Worm (Caenorhabditis elegans): ENCODE measurements around the gene F22H10.3.
A peak's percentile ranks its signal among the peaks of the same experiment; 100 is the strongest.

F22H10.3 gene

ce11 chrX:16681910-16682493 lies 4.5 kb upstream of the F22H10.3 start (continued):
- no peak for TF ChIP-seq hlh-6 (tag; optimal IDR thresholded peaks at IDR 0.05)
- TF ChIP-seq ets-4 (tag; optimal IDR thresholded peaks at IDR 0.05) = peak; percentile 50
- peak; percentile 28 for TF ChIP-seq tbx-7 (tag; optimal IDR thresholded peaks at IDR 0.05)
- no peak for TF ChIP-seq eyg-1 (tag; optimal IDR thresholded peaks at IDR 0.05)
- TF ChIP-seq hlh-30 (tag; optimal IDR thresholded peaks at IDR 0.05; ENCODE audit: insufficient read depth) = peak; percentile 67
- peak; percentile 99 for TF ChIP-seq sdc-2 (tag; optimal IDR thresholded peaks at IDR 0.05)
- TF ChIP-seq elt-2 (tag; optimal IDR thresholded peaks at IDR 0.05) = peak; percentile 67
- no peak for TF ChIP-seq pha-2 (tag; optimal IDR thresholded peaks at IDR 0.05)
- peak; percentile 50 for TF ChIP-seq unc-55 (GFP tag; optimal IDR thresholded peaks at IDR 0.05)
- TF ChIP-seq tbx-2 (tag; optimal IDR thresholded peaks at IDR 0.05) = peak; percentile 80
- TF ChIP-seq elt-4 (tag; optimal IDR thresholded peaks at IDR 0.05) = no peak
- TF ChIP-seq ceh-45 (GFP tag; IDR thresholded peaks at IDR 0.05) = no peak
- TF ChIP-seq ceh-6 (GFP tag; optimal IDR thresholded peaks at IDR 0.05) = peak; percentile 32
- TF ChIP-seq C38D4.7 (GFP tag; optimal IDR thresholded peaks at IDR 0.05) = no peak
- TF ChIP-seq Y22D7AL.16 (tag; optimal IDR thresholded peaks at IDR 0.05) = peak; percentile 2
- TF ChIP-seq madf-2 (tag; optimal IDR thresholded peaks at IDR 0.05) = peak; percentile 21
- peak; percentile 76 for TF ChIP-seq unc-86 (tag; optimal IDR thresholded peaks at IDR 0.05)

- peak; percentile 13 for TF ChIP-seq elt-2 (tag; optimal IDR thresholded peaks at IDR 0.05)
- no peak for TF ChIP-seq Y22D7AL.16 (tag; optimal IDR thresholded peaks at IDR 0.05)
These were observed 1.6 kb upstream of the F22H10.3 start, which contains the start of gene F22H10.2 for ce11 chrX:16679117-16679590. F22H10.2 (plus strand) TSS chrX:16679540.

- TF ChIP-seq mec-3 (tag; optimal IDR thresholded peaks at IDR 0.05; ENCODE audit: borderline replicate concordance) = no peak
- no peak for TF ChIP-seq unc-42 (tag; optimal IDR thresholded peaks at IDR 0.05)
- TF ChIP-seq hlh-15 (tag; optimal IDR thresholded peaks at IDR 0.05) = no peak
- no peak for TF ChIP-seq dmd-4 (tag; optimal IDR thresholded peaks at IDR 0.05; ENCODE audit: borderline replicate concordance)
- no peak for TF ChIP-seq C38D4.7 (GFP tag; optimal IDR thresholded peaks at IDR 0.05)
- TF ChIP-seq npax-4 (tag; optimal IDR thresholded peaks at IDR 0.05) = no peak
- TF ChIP-seq unc-55 (GFP tag; optimal IDR thresholded peaks at IDR 0.05) = no peak
- no peak for TF ChIP-seq pha-2 (tag; optimal IDR thresholded peaks at IDR 0.05)
- TF ChIP-seq pros-1 (tag; optimal IDR thresholded peaks at IDR 0.05) = no peak
- no peak for TF ChIP-seq zip-5 (tag; optimal IDR thresholded peaks at IDR 0.05)
- no peak for TF ChIP-seq pag-3 (tag; optimal IDR thresholded peaks at IDR 0.05; ENCODE audit: borderline replicate concordance)
- no peak for TF ChIP-seq unc-3 (GFP tag; conservative IDR thresholded peaks at IDR 0.05)
- TF ChIP-seq unc-3 (tag; optimal IDR thresholded peaks at IDR 0.05) = no peak
- TF ChIP-seq ceh-19 (GFP tag; optimal IDR thresholded peaks at IDR 0.05) = no peak
- no peak for TF ChIP-seq gmeb-2 (tag; optimal IDR thresholded peaks at IDR 0.05)
- TF ChIP-seq ceh-34 (tag; optimal IDR thresholded peaks at IDR 0.05) = no peak
- no peak for TF ChIP-seq lim-6 (tag; optimal IDR thresholded peaks at IDR 0.05)
- no peak for TF ChIP-seq elt-2 (tag; optimal IDR thresholded peaks at IDR 0.05)
- TF ChIP-seq sox-2 (GFP tag; IDR thresholded peaks at IDR 0.05) = no peak
- TF ChIP-seq pqm-1 (tag; optimal IDR thresholded peaks at IDR 0.05) = no peak
- TF ChIP-seq unc-86 (tag; optimal IDR thresholded peaks at IDR 0.05) = no peak
These were observed 590 bp upstream of the F22H10.3 start for ce11 chrX:16678097-16678496.

- no peak for TF ChIP-seq C38D4.7 (GFP tag; optimal IDR thresholded peaks at IDR 0.05)
- TF ChIP-seq ceh-6 (GFP tag; optimal IDR thresholded peaks at IDR 0.05) = no peak
- no peak for TF ChIP-seq pros-1 (tag; optimal IDR thresholded peaks at IDR 0.05)
- TF ChIP-seq tbx-2 (tag; optimal IDR thresholded peaks at IDR 0.05) = no peak
- TF ChIP-seq hlh-15 (tag; optimal IDR thresholded peaks at IDR 0.05) = no peak
- no peak for TF ChIP-seq ceh-9 (tag; optimal IDR thresholded peaks at IDR 0.05)
- TF ChIP-seq pha-4 (tag; optimal IDR thresholded peaks at IDR 0.05) = no peak
These were observed 1.8 kb downstream of the F22H10.3 start for ce11 chrX:16675712-16676111.

Data from whole organism, late embryonic.